Worm (Caenorhabditis elegans): Measurements from ENCODE around the gene ebp-3.

- no peak for TF ChIP-seq dpl-1 (GFP tag; optimal IDR thresholded peaks at IDR 0.05)
- TF ChIP-seq C17E4.6 (GFP tag; IDR thresholded peaks at IDR 0.05): no peak
- TF ChIP-seq zfh-2 (GFP tag; conservative IDR thresholded peaks at IDR 0.05): no peak
- no peak for TF ChIP-seq unc-62 (GFP tag; optimal IDR thresholded peaks at IDR 0.05)
- TF ChIP-seq egl-18 (GFP tag; IDR thresholded peaks at IDR 0.05): no peak
- TF ChIP-seq F33H1.4 (GFP tag; IDR thresholded peaks at IDR 0.05): no peak
- no peak for TF ChIP-seq F57A8.1 (GFP tag; optimal IDR thresholded peaks at IDR 0.05)
- no peak for TF ChIP-seq F23B12.7 (tag; optimal IDR thresholded peaks at IDR 0.05; ENCODE audit: insufficient read depth)
- TF ChIP-seq hsf-1 (GFP tag; IDR thresholded peaks at IDR 0.05): no peak
- no peak for TF ChIP-seq snpc-3.4 (tag; optimal IDR thresholded peaks at IDR 0.05)
- TF ChIP-seq cebp-2 (GFP tag; IDR thresholded peaks at IDR 0.05): no peak
Measured at ce11 chrV:18017226-18017625, 38.5 kb upstream of the ebp-3 start, which contains the start of gene srh-134.
